Fruit fly (Drosophila melanogaster): ENCODE results near the gene mus304.

The mus304 gene

dm6 chr3L:18079610-18080497 is 29.8 kb upstream of the mus304 start (continued):
- TF ChIP-seq esn (GFP tag; optimal IDR thresholded peaks at IDR 0.05) = peak; percentile 18
- no peak for TF ChIP-seq CG8319 (GFP tag; optimal IDR thresholded peaks at IDR 0.05)
- no peak for TF ChIP-seq fd85E (GFP tag; optimal IDR thresholded peaks at IDR 0.05)
- TF ChIP-seq Eip75B (GFP tag; optimal IDR thresholded peaks at IDR 0.05) = peak; percentile 37
- TF ChIP-seq spab (GFP tag; optimal IDR thresholded peaks at IDR 0.05) = peak; percentile 75
- peak; percentile 49 for TF ChIP-seq pdm3 (GFP tag; optimal IDR thresholded peaks at IDR 0.05)
- peak; percentile 73 for TF ChIP-seq achi (GFP tag; optimal IDR thresholded peaks at IDR 0.05)
- peak; percentile 13 to 87 for TF ChIP-seq salr (GFP tag; optimal IDR thresholded peaks at IDR 0.05)
- no peak for TF ChIP-seq Hr39 (GFP tag; optimal IDR thresholded peaks at IDR 0.05)
- TF ChIP-seq topi (GFP tag; optimal IDR thresholded peaks at IDR 0.05) = peak; percentile 5
- peak; percentile 35 for TF ChIP-seq Sox102F (GFP tag; optimal IDR thresholded peaks at IDR 0.05)
- peak; percentile 14 for TF ChIP-seq cyc (GFP tag; optimal IDR thresholded peaks at IDR 0.05)
- peak; percentile 82 for TF ChIP-seq CG4318 (GFP tag; optimal IDR thresholded peaks at IDR 0.05)
- TF ChIP-seq vri (GFP tag; optimal IDR thresholded peaks at IDR 0.05) = no peak
- TF ChIP-seq CG16779 (tag; optimal IDR thresholded peaks at IDR 0.05) = peak; percentile 87
- TF ChIP-seq CG11294 (GFP tag; IDR thresholded peaks at IDR 0.05) = no peak
- TF ChIP-seq Gug (GFP tag; IDR thresholded peaks at IDR 0.05) = peak; percentile 68
- TF ChIP-seq Hr38 (GFP tag; optimal IDR thresholded peaks at IDR 0.05) = no peak
- TF ChIP-seq net (GFP tag; optimal IDR thresholded peaks at IDR 0.05) = peak; percentile 59
- TF ChIP-seq Blimp-1 (GFP tag; optimal IDR thresholded peaks at IDR 0.05) = no peak
- TF ChIP-seq dac (GFP tag; optimal IDR thresholded peaks at IDR 0.05) = peak; percentile 55
- peak; percentile 41 for TF ChIP-seq CG6792 (GFP tag; optimal IDR thresholded peaks at IDR 0.05)
- peak; percentile 87 for TF ChIP-seq CG6808 (GFP tag; optimal IDR thresholded peaks at IDR 0.05)
- peak; percentile 82 for TF ChIP-seq CG8119 (GFP tag; IDR thresholded peaks at IDR 0.05)
- TF ChIP-seq Eip93F (GFP tag; optimal IDR thresholded peaks at IDR 0.05) = no peak
- TF ChIP-seq lz (GFP tag; optimal IDR thresholded peaks at IDR 0.05) = peak; percentile 28
- TF ChIP-seq eg (GFP tag; IDR thresholded peaks at IDR 0.05) = peak; percentile 80
- TF ChIP-seq CG1621 (tag; optimal IDR thresholded peaks at IDR 0.05) = peak; percentile 42
- TF ChIP-seq Sox14 (GFP tag; optimal IDR thresholded peaks at IDR 0.05) = peak; percentile 43

dm6 chr3L:18081494-18081893 is 28.1 kb upstream of the mus304 start:
- TF ChIP-seq fd59A (GFP tag; optimal IDR thresholded peaks at IDR 0.05) (peak; percentile 11), svp (GFP tag) (peak; percentile 11), salr (GFP tag; optimal IDR thresholded peaks at IDR 0.05) (peak in 1 of 2 experiments; percentile 53), CG3032 (tag; optimal IDR thresholded peaks at IDR 0.05) (peak; percentile 2), spab (GFP tag; optimal IDR thresholded peaks at IDR 0.05) (peak; percentile 14), CG8632 (GFP tag; optimal IDR thresholded peaks at IDR 0.05) (no peak), CG7368 (GFP tag; optimal IDR thresholded peaks at IDR 0.05) (no peak), CG6808 (GFP tag; optimal IDR thresholded peaks at IDR 0.05) (peak; percentile 28), acj6 (GFP tag; optimal IDR thresholded peaks at IDR 0.05) (peak; percentile 3), Blimp-1 (GFP tag; optimal IDR thresholded peaks at IDR 0.05) (no peak), CG3919 (GFP tag; optimal IDR thresholded peaks at IDR 0.05) (peak; percentile 17), Eip78C (GFP tag) (peak; percentile 70), CG10669 (GFP tag; optimal IDR thresholded peaks at IDR 0.05) (peak; percentile 39), CG10631 (GFP tag; optimal IDR thresholded peaks at IDR 0.05) (peak; percentile 15)
